Worm (Caenorhabditis elegans) whole organism, young adult: ENCODE measurements around the gene T13F3.8.

Experiments used
- B0035.1 ChIP-seq: sonication (generic microtip); optimal IDR thresholded peaks from 2 replicates; lab custom pipeline; 2016; ENCODE audit warnings: missing genetic modification characterization, mild to moderate bottlenecking, missing compliant biosample characterization, missing genotype, missing genetic modification reagents
- F39B2.1 ChIP-seq: fragments of 200-800 bp; sonication (Bioruptor generic); IDR thresholded peaks from 2 replicates; pipeline ENCODE4 v1.3.6; 2022; ENCODE audit warnings: missing genetic modification reagents, missing genetic modification characterization, missing compliant biosample characterization
- T07F8.4 ChIP-seq: sonication (generic microtip); optimal IDR thresholded peaks from 2 replicates; lab custom pipeline; 2016; ENCODE audit warnings: mild to moderate bottlenecking, missing genetic modification characterization, moderate library complexity, missing compliant biosample characterization
- Y53G8AR.9 ChIP-seq: fragments of 200-800 bp; sonication (Bioruptor generic); conservative IDR thresholded peaks from 2 replicates; pipeline ENCODE4 v1.3.6; 2022; ENCODE audit warnings: missing genetic modification reagents, missing genetic modification characterization, missing compliant biosample characterization
- Y67H2A.10 ChIP-seq: fragments of 200-800 bp; sonication (Bioruptor generic); conservative IDR thresholded peaks from 2 replicates; pipeline ENCODE4 v1.3.6; 2022; ENCODE audit warnings: missing genetic modification reagents, missing genetic modification characterization, missing compliant biosample characterization
- Y95B8A.8 ChIP-seq: fragments of 200-800 bp; sonication (Bioruptor generic); IDR thresholded peaks from 2 replicates; pipeline ENCODE4 v1.3.6; 2022; ENCODE audit warnings: missing genetic modification reagents, missing genetic modification characterization, missing compliant biosample characterization
- ama-1 ChIP-seq, 3 experiments: fragments of 150-350 bp in 1 of 3; sonication (generic microtip) in 2 of 3; optimal IDR thresholded peaks; 2 replicates each; lab custom pipeline; 2014 to 2018; ENCODE audit warnings: missing biosample characterization in 2 of 3, missing genetic modification characterization in 2 of 3, missing genetic modification reagents in 2 of 3
- aptf-3 ChIP-seq: fragments of 200-800 bp; sonication (Bioruptor generic); IDR thresholded peaks from 2 replicates; pipeline ENCODE4 v1.3.6; 2022; ENCODE audit warnings: missing genetic modification characterization, missing compliant biosample characterization
- bed-2 ChIP-seq: fragments of 200-800 bp; sonication (Bioruptor generic); IDR thresholded peaks from 2 replicates; pipeline ENCODE4 v1.3.6; 2022; ENCODE audit warnings: missing genetic modification reagents, missing genetic modification characterization, missing compliant biosample characterization
- cebp-1 ChIP-seq, 2 experiments: fragments of 200-800 bp in 1 of 2; sonication (Bioruptor generic) in 1 of 2; sonication (generic microtip) in 1 of 2; IDR thresholded peaks in 1 of 2; optimal IDR thresholded peaks in 1 of 2; 2 replicates each; pipeline versions ENCODE4 v1.3.6 to Lab custom; 2017 to 2022; ENCODE audit warnings: missing compliant biosample characterization in 2 of 2, missing genetic modification characterization in 2 of 2, mild to moderate bottlenecking in 1 of 2, missing genetic modification reagents in 1 of 2, moderate library complexity in 1 of 2
- cebp-2 ChIP-seq: fragments of 200-800 bp; sonication (Bioruptor generic); IDR thresholded peaks from 2 replicates; pipeline ENCODE4 v1.3.6; 2022; ENCODE audit warnings: missing genetic modification characterization, missing compliant biosample characterization
- chd-7 ChIP-seq: sonication (generic microtip); optimal IDR thresholded peaks from 2 replicates; lab custom pipeline; 2016; ENCODE audit warnings: mild to moderate bottlenecking, missing genetic modification characterization, moderate library complexity, missing compliant biosample characterization
- dox-1 ChIP-seq: fragments of 200-800 bp; sonication (Bioruptor generic); IDR thresholded peaks from 2 replicates; pipeline ENCODE4 v1.3.6; 2022; ENCODE audit warnings: missing genetic modification reagents, missing genetic modification characterization, missing compliant biosample characterization
- dpff-1 ChIP-seq: sonication (generic microtip); optimal IDR thresholded peaks from 2 replicates; lab custom pipeline; 2017; ENCODE audit warnings: mild to moderate bottlenecking, missing genetic modification characterization, missing compliant biosample characterization
- efl-1 ChIP-seq: fragments of 150-350 bp; optimal IDR thresholded peaks from 2 replicates; lab custom pipeline; 2014; ENCODE audit warnings: missing biosample characterization, missing genetic modification reagents, missing genetic modification characterization
- egl-44 ChIP-seq: fragments of 200-800 bp; sonication (Bioruptor generic); IDR thresholded peaks from 2 replicates; pipeline ENCODE4 v1.3.6; 2022; ENCODE audit warnings: missing genetic modification reagents, missing genetic modification characterization, missing compliant biosample characterization
- ets-4 ChIP-seq: fragments of 200-800 bp; sonication (Bioruptor generic); optimal IDR thresholded peaks from 2 replicates; lab custom pipeline; 2018; ENCODE audit warnings: mild to moderate bottlenecking, missing genetic modification characterization, missing compliant biosample characterization
- fkh-3 ChIP-seq: sonication (generic microtip); optimal IDR thresholded peaks from 2 replicates; lab custom pipeline; 2016; ENCODE audit warnings: mild to moderate bottlenecking, missing genetic modification characterization, missing compliant biosample characterization
- gei-17 ChIP-seq: fragments of 200-800 bp; sonication (Bioruptor generic); optimal IDR thresholded peaks from 2 replicates; lab custom pipeline; 2018; ENCODE audit warnings: mild to moderate bottlenecking, missing genetic modification characterization, missing compliant biosample characterization
- hlh-12 ChIP-seq: sonication (generic microtip); optimal IDR thresholded peaks from 2 replicates; lab custom pipeline; 2016; ENCODE audit warnings: missing genetic modification characterization, missing compliant biosample characterization
- hmg-20 ChIP-seq: fragments of 200-800 bp; sonication (Bioruptor generic); IDR thresholded peaks from 2 replicates; pipeline ENCODE4 v1.3.6; 2022; ENCODE audit warnings: missing genetic modification reagents, missing genetic modification characterization, missing compliant biosample characterization
- hrde-1 ChIP-seq: sonication (generic microtip); optimal IDR thresholded peaks from 2 replicates; lab custom pipeline; 2016; ENCODE audit warnings: missing genetic modification characterization, mild to moderate bottlenecking, missing compliant biosample characterization, moderate library complexity, missing genotype, missing genetic modification reagents, borderline replicate concordance
- lin-40 ChIP-seq: sonication (generic microtip); optimal IDR thresholded peaks from 2 replicates; lab custom pipeline; 2016; ENCODE audit warnings: missing genetic modification characterization, mild to moderate bottlenecking, missing compliant biosample characterization, missing genotype, missing genetic modification reagents
- lin-54 ChIP-seq: fragments of 200-800 bp; sonication (Bioruptor generic); optimal IDR thresholded peaks from 2 replicates; lab custom pipeline; 2018; ENCODE audit warnings: mild to moderate bottlenecking, missing genetic modification characterization, missing compliant biosample characterization
- lsl-1 ChIP-seq: fragments of 200-800 bp; sonication (Bioruptor generic); optimal IDR thresholded peaks from 2 replicates; lab custom pipeline; 2018; ENCODE audit warnings: mild to moderate bottlenecking, missing genetic modification characterization, moderate library complexity, missing compliant biosample characterization
- madf-10 ChIP-seq: sonication (generic microtip); optimal IDR thresholded peaks from 2 replicates; lab custom pipeline; 2016; ENCODE audit warnings: mild to moderate bottlenecking, missing genetic modification characterization, missing compliant biosample characterization
- madf-3 ChIP-seq: fragments of 200-800 bp; sonication (Bioruptor generic); IDR thresholded peaks from 2 replicates; pipeline ENCODE4 v1.3.6; 2022; ENCODE audit warnings: missing genetic modification reagents, missing genetic modification characterization, missing compliant biosample characterization
- mel-28 ChIP-seq: sonication (generic microtip); optimal IDR thresholded peaks from 2 replicates; lab custom pipeline; 2016; ENCODE audit warnings: borderline replicate concordance, mild to moderate bottlenecking, missing genetic modification characterization, missing compliant biosample characterization
- nfya-2 ChIP-seq: fragments of 200-800 bp; sonication (Bioruptor generic); IDR thresholded peaks from 2 replicates; pipeline ENCODE4 v1.3.6; 2022; ENCODE audit warnings: missing genetic modification reagents, missing genetic modification characterization, missing compliant biosample characterization
- nhr-120 ChIP-seq: fragments of 200-800 bp; sonication (Bioruptor generic); IDR thresholded peaks from 2 replicates; pipeline ENCODE4 v1.3.6; 2022; ENCODE audit warnings: missing genetic modification characterization, missing compliant biosample characterization
- nhr-80 ChIP-seq: sonication (generic microtip); optimal IDR thresholded peaks from 2 replicates; lab custom pipeline; 2016; ENCODE audit warnings: missing genetic modification characterization, missing compliant biosample characterization
- pbrm-1 ChIP-seq: fragments of 200-800 bp; sonication (Bioruptor generic); IDR thresholded peaks from 2 replicates; pipeline ENCODE4 v1.3.6; 2022; ENCODE audit warnings: missing genetic modification reagents, missing genetic modification characterization, missing compliant biosample characterization
- rcor-1 ChIP-seq: fragments of 200-800 bp; sonication (Bioruptor generic); IDR thresholded peaks from 2 replicates; pipeline ENCODE4 v1.3.6; 2022; ENCODE audit warnings: missing genetic modification reagents, missing genetic modification characterization, missing compliant biosample characterization
- snpc-1.1 ChIP-seq: sonication (generic microtip); optimal IDR thresholded peaks from 2 replicates; lab custom pipeline; 2017; ENCODE audit warnings: missing genetic modification characterization, mild to moderate bottlenecking, missing compliant biosample characterization, antibody characterized with exemption, moderate library complexity, missing genotype, missing genetic modification reagents; ENCODE audit not compliant: insufficient read depth
- somi-1 ChIP-seq: fragments of 200-800 bp; sonication (Bioruptor generic); optimal IDR thresholded peaks from 2 replicates; lab custom pipeline; 2018; ENCODE audit warnings: mild to moderate bottlenecking, missing genetic modification characterization, missing compliant biosample characterization
- tbp1 ChIP-seq: fragments of 200-800 bp; sonication (Bioruptor generic); optimal IDR thresholded peaks from 2 replicates; lab custom pipeline; 2018; ENCODE audit warnings: mild to moderate bottlenecking, missing genetic modification characterization, missing compliant biosample characterization
- ztf-25 ChIP-seq: fragments of 200-800 bp; sonication (Bioruptor generic); IDR thresholded peaks from 2 replicates; pipeline ENCODE4 v1.3.6; 2022; ENCODE audit warnings: missing genetic modification reagents, missing genetic modification characterization, missing compliant biosample characterization
- ztf-26 ChIP-seq: sonication (generic microtip); optimal IDR thresholded peaks from 2 replicates; lab custom pipeline; 2017; ENCODE audit warnings: missing genetic modification characterization, missing compliant biosample characterization
- ztf-3 ChIP-seq: fragments of 200-800 bp; sonication (Bioruptor generic); optimal IDR thresholded peaks from 2 replicates; lab custom pipeline; 2018; ENCODE audit warnings: mild to moderate bottlenecking, missing genetic modification characterization, missing compliant biosample characterization
- ztf-6 ChIP-seq: fragments of 200-800 bp; sonication (Bioruptor generic); IDR thresholded peaks from 2 replicates; pipeline ENCODE4 v1.3.6; 2022; ENCODE audit warnings: missing genetic modification reagents, missing genetic modification characterization, missing compliant biosample characterization

Gene T13F3.8

DNA sequence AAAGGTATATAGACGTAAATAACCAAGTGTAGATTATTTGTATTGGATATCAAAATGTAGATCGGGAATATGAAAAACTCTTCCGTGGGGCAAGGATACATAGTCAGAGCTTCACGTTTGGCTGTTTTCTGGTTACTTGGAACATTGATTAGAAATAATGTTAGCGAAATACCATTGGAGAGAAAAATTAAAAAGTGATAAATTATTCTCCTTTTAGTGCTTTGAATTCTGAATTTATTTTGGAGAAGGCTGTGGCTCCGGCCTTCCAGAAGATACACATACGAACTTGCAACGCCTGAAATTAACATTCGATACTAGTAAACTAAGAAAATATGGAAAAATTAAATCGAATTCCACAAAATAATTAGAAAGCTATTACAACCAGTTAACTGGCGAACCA is 34.0 kb upstream of the T13F3.8 start, which contains the start of gene srh-98:
Gene srh-98, minus strand, starts transcription at position 101 of the 400 bp plus-strand sequence.
- TF ChIP-seq nhr-120 (GFP tag; lab: Robert Waterston, UW) (no peak), aptf-3 (GFP tag; lab: Robert Waterston, UW) (no peak), hrde-1 (tag; lab: Kevin White, UChicago) (no peak), hmg-20 (GFP tag; lab: Robert Waterston, UW) (no peak)
- TF ChIP-seq, all 124 proteins: peak for 0

- TF ChIP-seq chd-7 (tag; lab: Kevin White, UChicago) (no peak), lin-40 (tag; lab: Kevin White, UChicago) (no peak), B0035.1 (tag; lab: Kevin White, UChicago) (no peak), T07F8.4 (no peak), dox-1 (GFP tag; lab: Robert Waterston, UW) (no peak), pbrm-1 (no peak)
These were observed 32.4 kb upstream of the T13F3.8 start, which contains the start of gene F21H7.5 for ce11 chrV:16237223-16237622. F21H7.5 (plus strand) TSS chrV:16237523.

- TF ChIP-seq snpc-1.1 (tag; lab: Kevin White, UChicago) (no peak), bed-2 (GFP tag; lab: Robert Waterston, UW) (no peak), nfya-2 (GFP tag; lab: Robert Waterston, UW) (no peak), tbp1 (GFP tag; lab: Kevin White, UChicago) (no peak), cebp-2 (GFP tag; lab: Robert Waterston, UW) (no peak), F39B2.1 (GFP tag; lab: Robert Waterston, UW) (no peak), nhr-80 (tag; lab: Kevin White, UChicago) (no peak), mel-28 (tag; lab: Kevin White, UChicago) (no peak)
- TF ChIP-seq, all 124 proteins: peak for 0
These were observed 25.5 kb upstream of the T13F3.8 start, which contains the start of gene srh-104 for ce11 chrV:16244078-16244477. srh-104 (minus strand) TSS chrV:16244178.

- no peak for TF ChIP-seq egl-44 (GFP tag; lab: Robert Waterston, UW)
- TF ChIP-seq ztf-6 (GFP tag; lab: Robert Waterston, UW): no peak
- no peak for TF ChIP-seq hrde-1 (tag; lab: Kevin White, UChicago)
- TF ChIP-seq dpff-1: no peak
- no peak for TF ChIP-seq madf-3
- no peak for TF ChIP-seq Y53G8AR.9 (GFP tag; lab: Robert Waterston, UW)
- no peak for TF ChIP-seq Y67H2A.10 (GFP tag; lab: Robert Waterston, UW)
- TF ChIP-seq chd-7 (tag; lab: Kevin White, UChicago): no peak
- TF ChIP-seq tbp1 (GFP tag; lab: Kevin White, UChicago): no peak
- no peak for TF ChIP-seq somi-1 (GFP tag; lab: Kevin White, UChicago)
- TF ChIP-seq ama-1 (optimal IDR thresholded peaks at IDR 0.05; lab: Kevin White, UChicago): no peak
- no peak for TF ChIP-seq ama-1 (GFP tag; optimal IDR thresholded peaks at IDR 0.05; lab: Kevin White, UChicago)
- no peak for TF ChIP-seq ets-4 (GFP tag; lab: Kevin White, UChicago)
- no peak for TF ChIP-seq rcor-1 (GFP tag; lab: Robert Waterston, UW)
- TF ChIP-seq Y95B8A.8 (GFP tag; lab: Robert Waterston, UW): no peak
- no peak for TF ChIP-seq nhr-120 (GFP tag; lab: Robert Waterston, UW)
- no peak for TF ChIP-seq pbrm-1
- no peak for TF ChIP-seq efl-1
These were observed 23.0 kb upstream of the T13F3.8 start, which contains the start of gene srh-95 for ce11 chrV:16246579-16246978. srh-95 (plus strand) TSS chrV:16246879.

ce11 chrV:16249105-16249504 is 20.5 kb upstream of the T13F3.8 start:
- no peak for TF ChIP-seq madf-10
- TF ChIP-seq ztf-26 (tag; lab: Kevin White, UChicago): no peak
- no peak for TF ChIP-seq hlh-12 (tag; lab: Kevin White, UChicago)
- no peak for TF ChIP-seq lsl-1 (GFP tag; lab: Kevin White, UChicago)
- TF ChIP-seq nhr-120 (GFP tag; lab: Robert Waterston, UW): no peak
- no peak for TF ChIP-seq dox-1 (GFP tag; lab: Robert Waterston, UW)
- TF ChIP-seq gei-17 (GFP tag; lab: Kevin White, UChicago): no peak
- TF ChIP-seq cebp-1 (GFP tag; IDR thresholded peaks at IDR 0.05; lab: Robert Waterston, UW): no peak
- no peak for TF ChIP-seq cebp-1 (tag; optimal IDR thresholded peaks at IDR 0.05; lab: Kevin White, UChicago)
- no peak for TF ChIP-seq Y95B8A.8 (GFP tag; lab: Robert Waterston, UW)
- TF ChIP-seq hmg-20 (GFP tag; lab: Robert Waterston, UW): no peak
- no peak for TF ChIP-seq lin-54 (GFP tag; lab: Kevin White, UChicago)
- no peak for TF ChIP-seq ztf-3
- no peak for TF ChIP-seq fkh-3 (tag; lab: Kevin White, UChicago)
- TF ChIP-seq ztf-25: no peak
- no peak for TF ChIP-seq Y67H2A.10 (GFP tag; lab: Robert Waterston, UW)
